Fruit fly (Drosophila melanogaster) whole organism, wandering third instar larva: Measurements from ENCODE around the gene Myc.

Experiments
- Abd-B ChIP-seq: fragments of >200 bp; optimal IDR thresholded peaks from 2 replicates; lab custom pipeline; 2017; ENCODE audit warnings: missing biosample characterization, missing genetic modification characterization
- CG32264 ChIP-seq: fragments of 200-800 bp; sonication (Bioruptor generic); optimal IDR thresholded peaks from 2 replicates; lab custom pipeline; 2016; ENCODE audit warnings: missing biosample characterization, missing genetic modification characterization
- CG9705 ChIP-seq: fragments of 200-800 bp; sonication (Bioruptor generic); optimal IDR thresholded peaks from 2 replicates; lab custom pipeline; 2018; ENCODE audit warnings: missing biosample characterization, mild to moderate bottlenecking, missing genetic modification characterization
- CrebA ChIP-seq: fragments of 200-800 bp; sonication (Bioruptor generic); optimal IDR thresholded peaks from 2 replicates; lab custom pipeline; 2016; ENCODE audit warnings: missing biosample characterization, mild to moderate bottlenecking, missing genetic modification characterization, borderline replicate concordance
- Dfd ChIP-seq: fragments of >200 bp; optimal IDR thresholded peaks from 2 replicates; lab custom pipeline; 2017; ENCODE audit warnings: missing biosample characterization, missing genetic modification characterization
- Dif ChIP-seq: fragments of 200-275, 200-300 bp; sonication (Bioruptor generic); optimal IDR thresholded peaks from 2 replicates; lab custom pipeline; 2018; ENCODE audit warnings: missing biosample characterization, missing genetic modification characterization; ENCODE audit not compliant: partially characterized antibody
- HLH106 ChIP-seq: fragments of 200-800 bp; optimal IDR thresholded peaks from 3 replicates; lab custom pipeline; 2019; ENCODE audit warnings: missing biosample characterization, mild to moderate bottlenecking, missing genetic modification characterization, moderate library complexity
- Hnf4 ChIP-seq: fragments of 200-800 bp; sonication (Bioruptor generic); optimal IDR thresholded peaks from 2 replicates; lab custom pipeline; 2016; ENCODE audit warnings: missing biosample characterization, mild to moderate bottlenecking, missing genetic modification characterization
- Hr78 ChIP-seq: fragments of >200 bp; optimal IDR thresholded peaks from 2 replicates; lab custom pipeline; 2017; ENCODE audit warnings: missing biosample characterization, missing genetic modification characterization
- Hr83 ChIP-seq: fragments of 200-300 bp; sonication (Bioruptor generic); optimal IDR thresholded peaks from 2 replicates; lab custom pipeline; 2016; ENCODE audit warnings: missing biosample characterization, mild to moderate bottlenecking, missing genetic modification characterization, moderate library complexity; ENCODE audit not compliant: poor library complexity, severe bottlenecking
- Jra ChIP-seq: sonication (Bioruptor generic); optimal IDR thresholded peaks from 2 replicates; lab custom pipeline; 2016; ENCODE audit warnings: missing biosample characterization, missing genetic modification characterization
- Mio ChIP-seq: sonication (Bioruptor generic); optimal IDR thresholded peaks from 2 replicates; lab custom pipeline; 2016; ENCODE audit warnings: missing biosample characterization, missing genetic modification characterization
- Myc ChIP-seq: fragments of >200 bp; optimal IDR thresholded peaks from 2 replicates; lab custom pipeline; 2017
- N ChIP-seq: fragments of >200 bp; optimal IDR thresholded peaks from 2 replicates; lab custom pipeline; 2018; ENCODE audit warnings: missing biosample characterization, missing external identifiers, missing genetic modification characterization
- OdsH ChIP-seq: fragments of 200-800 bp; sonication (Bioruptor generic); optimal IDR thresholded peaks from 2 replicates; lab custom pipeline; 2016; ENCODE audit warnings: missing biosample characterization, mild to moderate bottlenecking, missing genetic modification characterization
- Rel ChIP-seq, 2 experiments: fragments of 200-800 bp; sonication (Bioruptor generic) in 1 of 2; optimal IDR thresholded peaks; 2 replicates in 1 of 2; 3 replicates in 1 of 2; lab custom pipeline; 2016 to 2019; ENCODE audit warnings: mild to moderate bottlenecking in 2 of 2, missing biosample characterization in 2 of 2, missing genetic modification characterization in 2 of 2, moderate library complexity in 1 of 2
- Sp1 ChIP-seq: fragments of 200-800 bp; sonication (Bioruptor generic); optimal IDR thresholded peaks from 3 replicates; lab custom pipeline; 2019; ENCODE audit warnings: missing biosample characterization, mild to moderate bottlenecking, missing genetic modification characterization, moderate library complexity
- Vsx2 ChIP-seq: fragments of 200-300, 225-300 bp; sonication (Bioruptor generic); optimal IDR thresholded peaks from 2 replicates; lab custom pipeline; 2018; ENCODE audit warnings: missing biosample characterization, missing genetic modification characterization; ENCODE audit not compliant: partially characterized antibody
- br ChIP-seq: fragments of 200-800 bp; sonication (Bioruptor generic); optimal IDR thresholded peaks from 2 replicates; lab custom pipeline; 2016; ENCODE audit warnings: missing biosample characterization, missing genetic modification characterization
- brk ChIP-seq: fragments of 200-800 bp; sonication (Bioruptor generic); optimal IDR thresholded peaks from 2 replicates; lab custom pipeline; 2016; ENCODE audit warnings: missing biosample characterization, mild to moderate bottlenecking, missing genetic modification characterization
- dl ChIP-seq, 2 experiments: fragments of 175-275, 200-275 bp in 1 of 2; fragments of 200-275 bp in 1 of 2; sonication (Bioruptor generic); optimal IDR thresholded peaks; lab custom pipeline; 2018; ENCODE audit warnings: mild to moderate bottlenecking in 2 of 2, missing biosample characterization in 2 of 2, missing genetic modification characterization in 2 of 2, moderate library complexity in 2 of 2; ENCODE audit not compliant: partially characterized antibody in 2 of 2, insufficient read depth in 1 of 2
- dmrt93B ChIP-seq: fragments of 200-800 bp; sonication (Bioruptor generic); optimal IDR thresholded peaks from 2 replicates; lab custom pipeline; 2018; ENCODE audit warnings: missing biosample characterization, mild to moderate bottlenecking, missing genetic modification characterization
- dsf ChIP-seq: sonication (Bioruptor generic); optimal IDR thresholded peaks from 2 replicates; lab custom pipeline; 2016; ENCODE audit warnings: missing biosample characterization, missing genetic modification characterization, borderline replicate concordance
- ey ChIP-seq: fragments of 200-800 bp; sonication (Bioruptor generic); optimal IDR thresholded peaks from 2 replicates; lab custom pipeline; 2016; ENCODE audit warnings: missing biosample characterization, missing genetic modification characterization
- foxo ChIP-seq, 2 experiments: fragments of 200-800 bp; sonication (Bioruptor generic); optimal IDR thresholded peaks; 2 replicates in 1 of 2; 3 replicates in 1 of 2; lab custom pipeline; 2016 to 2017; ENCODE audit warnings: missing biosample characterization in 2 of 2, missing genetic modification characterization in 2 of 2
- fru ChIP-seq: fragments of 200-800 bp; sonication (Bioruptor generic); optimal IDR thresholded peaks from 3 replicates; lab custom pipeline; 2016; ENCODE audit warnings: missing biosample characterization, mild to moderate bottlenecking, missing genetic modification characterization
- h ChIP-seq: fragments of 200-800 bp; sonication (Bioruptor generic); optimal IDR thresholded peaks from 3 replicates; lab custom pipeline; 2016; ENCODE audit warnings: missing biosample characterization, mild to moderate bottlenecking, missing genetic modification characterization
- jim ChIP-seq: fragments of 175-275, 200-325 bp; sonication (Bioruptor generic); optimal IDR thresholded peaks from 2 replicates; lab custom pipeline; 2016; ENCODE audit warnings: missing biosample characterization, mild to moderate bottlenecking, missing genetic modification characterization
- lola ChIP-seq: fragments of >200 bp; optimal IDR thresholded peaks from 2 replicates; lab custom pipeline; 2017; ENCODE audit warnings: missing biosample characterization, missing genetic modification characterization
- pan ChIP-seq: fragments of >200 bp; optimal IDR thresholded peaks from 2 replicates; lab custom pipeline; 2017
- psq ChIP-seq: fragments of 200-800 bp; sonication (Bioruptor generic); optimal IDR thresholded peaks from 3 replicates; lab custom pipeline; 2017; ENCODE audit warnings: missing biosample characterization, mild to moderate bottlenecking, missing genetic modification characterization, moderate library complexity
- rgr ChIP-seq: fragments of 200-800 bp; sonication (Bioruptor generic); optimal IDR thresholded peaks from 3 replicates; lab custom pipeline; 2016; ENCODE audit warnings: missing biosample characterization, mild to moderate bottlenecking, missing genetic modification characterization
- sage ChIP-seq: fragments of 200-800 bp; sonication (Bioruptor generic); optimal IDR thresholded peaks from 2 replicates; lab custom pipeline; 2016; ENCODE audit warnings: missing biosample characterization, mild to moderate bottlenecking, missing genetic modification characterization
- sv ChIP-seq: fragments of 200-800 bp; sonication (Bioruptor generic); optimal IDR thresholded peaks from 3 replicates; lab custom pipeline; 2016; ENCODE audit warnings: missing biosample characterization, missing genetic modification characterization
- tai ChIP-seq: sonication (Bioruptor generic); optimal IDR thresholded peaks from 2 replicates; lab custom pipeline; 2016; ENCODE audit warnings: missing biosample characterization, missing genetic modification characterization
- usp ChIP-seq: fragments of >200 bp; optimal IDR thresholded peaks from 2 replicates; lab custom pipeline; 2017; ENCODE audit warnings: missing biosample characterization, missing genetic modification characterization
- woc ChIP-seq: sonication (Bioruptor generic); optimal IDR thresholded peaks from 2 replicates; lab custom pipeline; 2016; ENCODE audit warnings: missing biosample characterization, mild to moderate bottlenecking, missing genetic modification characterization

Myc gene

dm6 chrX:3332528-3332927 lies 40.4 kb upstream of the Myc start:
- TF ChIP-seq pan, result no peak
- no peak for TF ChIP-seq lola
- TF ChIP-seq jim, result no peak
- no peak for TF ChIP-seq Abd-B (GFP tag; lab: Kevin White, UChicago)
- no peak for TF ChIP-seq woc (GFP tag; lab: Kevin White, UChicago)
- no peak for TF ChIP-seq Hr78 (GFP tag; lab: Kevin White, UChicago)
- no peak for TF ChIP-seq Mio
- TF ChIP-seq dmrt93B, result no peak
- TF ChIP-seq Dif (GFP tag; lab: Kevin White, UChicago), result no peak
- no peak for TF ChIP-seq Hr83
- no peak for TF ChIP-seq brk
- TF ChIP-seq foxo (GFP tag; optimal IDR thresholded peaks at IDR 0.05; lab: Kevin White, UChicago), result no peak
- no peak for TF ChIP-seq HLH106
- TF ChIP-seq dsf (GFP tag; lab: Kevin White, UChicago), result no peak
- no peak for TF ChIP-seq ey (GFP tag; lab: Kevin White, UChicago)
- no peak for TF ChIP-seq Rel (GFP tag; optimal IDR thresholded peaks at IDR 0.05; lab: Kevin White, UChicago)
- TF ChIP-seq Rel (tag; optimal IDR thresholded peaks at IDR 0.05; lab: Kevin White, UChicago), result no peak
- TF ChIP-seq psq (GFP tag; lab: Kevin White, UChicago), result no peak
- no peak for TF ChIP-seq CG9705 (GFP tag; lab: Kevin White, UChicago)
- TF ChIP-seq sage, result no peak
- TF ChIP-seq, all 38 proteins: peak for 0

DNA sequence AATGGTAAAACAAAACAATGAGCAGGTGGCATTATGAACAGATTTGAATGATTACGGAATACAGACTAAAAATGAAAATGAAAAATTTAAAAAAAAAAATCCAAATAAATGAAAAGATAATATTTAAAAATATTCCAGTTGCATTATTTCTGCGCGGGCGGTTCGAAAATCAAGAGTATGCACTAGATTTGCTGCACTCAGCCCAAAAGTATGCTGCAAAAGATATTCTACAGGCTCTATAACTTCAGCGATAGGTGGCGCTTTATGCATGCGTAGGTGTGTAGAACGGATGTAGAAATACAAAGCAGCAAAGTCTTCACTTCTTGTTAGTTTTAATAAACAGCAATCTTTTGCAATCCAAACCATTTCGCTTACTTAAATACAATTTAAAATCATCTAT lies 29.3 kb upstream of the Myc start:
- no peak for TF ChIP-seq Hr83
- no peak for TF ChIP-seq fru (GFP tag; lab: Kevin White, UChicago)
- TF ChIP-seq Myc (lab: Kevin White, UChicago), result peak; percentile 73
- no peak for TF ChIP-seq Hnf4 (GFP tag; lab: Kevin White, UChicago)
- TF ChIP-seq foxo (GFP tag; optimal IDR thresholded peaks at IDR 0.05; lab: Kevin White, UChicago), result no peak
- no peak for TF ChIP-seq Vsx2 (GFP tag; lab: Kevin White, UChicago)
- TF ChIP-seq Sp1 (GFP tag; lab: Kevin White, UChicago), result no peak
- TF ChIP-seq brk, result peak; percentile 7
- no peak for TF ChIP-seq CG9705 (GFP tag; lab: Kevin White, UChicago)
- no peak for TF ChIP-seq dmrt93B
- TF ChIP-seq Dfd (GFP tag; lab: Kevin White, UChicago), result no peak

- TF ChIP-seq usp (GFP tag; lab: Kevin White, UChicago), result no peak
- no peak for TF ChIP-seq br (GFP tag; lab: Kevin White, UChicago)
- TF ChIP-seq N (GFP tag; lab: Kevin White, UChicago), result no peak
- no peak for TF ChIP-seq CrebA (GFP tag; lab: Kevin White, UChicago)
- no peak for TF ChIP-seq Mio
- no peak for TF ChIP-seq CG32264
- TF ChIP-seq HLH106, result no peak
- no peak for TF ChIP-seq Dif (GFP tag; lab: Kevin White, UChicago)
- no peak for TF ChIP-seq foxo (GFP tag; optimal IDR thresholded peaks at IDR 0.05; lab: Kevin White, UChicago)
- no peak for TF ChIP-seq fru (GFP tag; lab: Kevin White, UChicago)
Measured at dm6 chrX:3344439-3345308, 28.3 kb upstream of the Myc start.

dm6 chrX:3346643-3347109 lies 26.3 kb upstream of the Myc start:
- TF ChIP-seq pan, result no peak
- TF ChIP-seq Rel (GFP tag; optimal IDR thresholded peaks at IDR 0.05; lab: Kevin White, UChicago), result peak; percentile 32
- TF ChIP-seq Rel (tag; optimal IDR thresholded peaks at IDR 0.05; lab: Kevin White, UChicago), result no peak
- TF ChIP-seq CrebA (GFP tag; lab: Kevin White, UChicago), result peak; percentile 50
- TF ChIP-seq Mio, result no peak
- no peak for TF ChIP-seq usp (GFP tag; lab: Kevin White, UChicago)
- peak; percentile 84 for TF ChIP-seq OdsH (GFP tag; lab: Kevin White, UChicago)
- TF ChIP-seq Jra (GFP tag; lab: Kevin White, UChicago), result no peak
- peak; percentile 76 for TF ChIP-seq h (GFP tag; lab: Kevin White, UChicago)
- TF ChIP-seq dl (GFP tag; optimal IDR thresholded peaks at IDR 0.05; lab: Kevin White, UChicago; ENCODE audit: insufficient read depth in 1 of 2, partially characterized antibody in 2 of 2), result no peak
- TF ChIP-seq Dfd (GFP tag; lab: Kevin White, UChicago), result no peak
- peak; percentile 86 for TF ChIP-seq HLH106
- TF ChIP-seq ey (GFP tag; lab: Kevin White, UChicago), result peak; percentile 60
- no peak for TF ChIP-seq jim
- no peak for TF ChIP-seq Abd-B (GFP tag; lab: Kevin White, UChicago)
- TF ChIP-seq psq (GFP tag; lab: Kevin White, UChicago), result peak; percentile 94
- TF ChIP-seq Hr78 (GFP tag; lab: Kevin White, UChicago), result no peak
- peak; percentile 73 for TF ChIP-seq Hnf4 (GFP tag; lab: Kevin White, UChicago)
- TF ChIP-seq N (GFP tag; lab: Kevin White, UChicago), result no peak
- no peak for TF ChIP-seq CG9705 (GFP tag; lab: Kevin White, UChicago)
- TF ChIP-seq br (GFP tag; lab: Kevin White, UChicago), result peak; percentile 59
- no peak for TF ChIP-seq sv (GFP tag; lab: Kevin White, UChicago)
- no peak for TF ChIP-seq Myc (lab: Kevin White, UChicago)
- peak in 1 of 2 experiments; percentile 86 for TF ChIP-seq foxo (GFP tag; optimal IDR thresholded peaks at IDR 0.05; lab: Kevin White, UChicago)
- TF ChIP-seq fru (GFP tag; lab: Kevin White, UChicago), result peak; percentile 78
- peak; percentile 67 for TF ChIP-seq dmrt93B
- no peak for TF ChIP-seq lola
- TF ChIP-seq tai (GFP tag; lab: Kevin White, UChicago), result peak; percentile 38
- peak; percentile 77 for TF ChIP-seq sage
- peak; percentile 69 for TF ChIP-seq woc (GFP tag; lab: Kevin White, UChicago)
- peak; percentile 82 for TF ChIP-seq rgr
- TF ChIP-seq brk, result peak; percentile 81
- TF ChIP-seq Dif (GFP tag; lab: Kevin White, UChicago), result no peak
